Worm (Caenorhabditis elegans): ENCODE data around the gene B0250.5.
A peak's percentile ranks its signal among the peaks of the same experiment; 100 is the strongest.

Gene B0250.5

ce11 chrV:20451793-20452192 is 41.9 kb upstream of the B0250.5 start:
- TF ChIP-seq rnt-1 (tag; optimal IDR thresholded peaks at IDR 0.05) (peak; percentile 67), alr-1 (tag; optimal IDR thresholded peaks at IDR 0.05; ENCODE audit: borderline replicate concordance) (no peak), vab-15 (tag; optimal IDR thresholded peaks at IDR 0.05) (no peak), skn-1 (tag; optimal IDR thresholded peaks at IDR 0.05) (no peak), sup-37 (GFP tag; optimal IDR thresholded peaks at IDR 0.05) (no peak), pqm-1 (tag; optimal IDR thresholded peaks at IDR 0.05) (no peak), mep-1 (tag; optimal IDR thresholded peaks at IDR 0.05) (no peak), zag-1 (tag; optimal IDR thresholded peaks at IDR 0.05) (no peak), aha-1 (tag; optimal IDR thresholded peaks at IDR 0.05) (no peak), lsy-2 (tag; optimal IDR thresholded peaks at IDR 0.05) (peak in 1 of 2 experiments; percentile 30), fkh-10 (GFP tag; optimal IDR thresholded peaks at IDR 0.05) (no peak), unc-130 (tag; optimal IDR thresholded peaks at IDR 0.05) (peak; percentile 5), nhr-19 (GFP tag; conservative IDR thresholded peaks at IDR 0.05) (peak; percentile 19; the same call in 1 of the 2 replicates), F16B12.6 (tag; optimal IDR thresholded peaks at IDR 0.05) (no peak), ceh-82 (tag; optimal IDR thresholded peaks at IDR 0.05) (no peak), efl-1 (optimal IDR thresholded peaks at IDR 0.05) (no peak), efl-1 (GFP tag; optimal IDR thresholded peaks at IDR 0.05 in 1 of 2) (peak in 1 of 2 experiments; percentile 82), unc-98 (GFP tag; IDR thresholded peaks at IDR 0.05) (no peak), nhr-76 (tag; optimal IDR thresholded peaks at IDR 0.05) (no peak), snu-23 (GFP tag; optimal IDR thresholded peaks at IDR 0.05) (peak; percentile 19)

ce11 chrV:20453084-20453483 is 40.6 kb upstream of the B0250.5 start, which contains the start of gene F48F5.6:
F48F5.6 (minus strand) TSS chrV:20453184.
- TF ChIP-seq fkh-8 (tag; optimal IDR thresholded peaks at IDR 0.05) (no peak), pqm-1 (tag; optimal IDR thresholded peaks at IDR 0.05) (no peak), egl-27 (tag; optimal IDR thresholded peaks at IDR 0.05) (no peak), nhr-12 (tag; optimal IDR thresholded peaks at IDR 0.05) (no peak), irx-1 (tag; optimal IDR thresholded peaks at IDR 0.05) (no peak), xbp-1 (tag; optimal IDR thresholded peaks at IDR 0.05) (no peak), fos-1 (tag; optimal IDR thresholded peaks at IDR 0.05) (no peak), alr-1 (tag; optimal IDR thresholded peaks at IDR 0.05; ENCODE audit: borderline replicate concordance) (no peak), dsc-1 (tag; optimal IDR thresholded peaks at IDR 0.05) (no peak), sptf-1 (tag; optimal IDR thresholded peaks at IDR 0.05) (no peak), mab-9 (GFP tag; IDR thresholded peaks at IDR 0.05) (no peak), efl-3 (GFP tag; optimal IDR thresholded peaks at IDR 0.05) (no peak), jun-1 (tag; optimal IDR thresholded peaks at IDR 0.05) (no peak), nhr-76 (tag; optimal IDR thresholded peaks at IDR 0.05) (no peak), C34B4.2 (tag; optimal IDR thresholded peaks at IDR 0.05) (no peak), unc-98 (GFP tag; IDR thresholded peaks at IDR 0.05) (no peak), egl-13 (tag; optimal IDR thresholded peaks at IDR 0.05) (no peak), unc-130 (tag; optimal IDR thresholded peaks at IDR 0.05) (no peak)

ce11 chrV:20453811-20454210 is 39.9 kb upstream of the B0250.5 start, which contains the start of gene srd-70:
srd-70 (plus strand) TSS chrV:20454111.
- TF ChIP-seq fkh-8 (tag; optimal IDR thresholded peaks at IDR 0.05) (no peak), ceh-90 (tag; optimal IDR thresholded peaks at IDR 0.05) (no peak), ceh-8 (GFP tag; optimal IDR thresholded peaks at IDR 0.05) (peak; percentile 29), nhr-71 (tag; optimal IDR thresholded peaks at IDR 0.05) (peak; percentile 7)

ce11 chrV:20455637-20456036 is 38.1 kb upstream of the B0250.5 start:
- no peak for TF ChIP-seq mef-2 (tag; optimal IDR thresholded peaks at IDR 0.05)
- no peak for TF ChIP-seq unc-86 (tag; optimal IDR thresholded peaks at IDR 0.05)
- no peak for TF ChIP-seq unc-130 (tag; optimal IDR thresholded peaks at IDR 0.05)
- TF ChIP-seq ztf-4 (tag; optimal IDR thresholded peaks at IDR 0.05), result no peak
- TF ChIP-seq nhr-20 (tag; optimal IDR thresholded peaks at IDR 0.05), result peak; percentile 16
- no peak for TF ChIP-seq Y116A8C.19 (tag; optimal IDR thresholded peaks at IDR 0.05; ENCODE audit: borderline replicate concordance)
- no peak for TF ChIP-seq C34B4.2 (tag; optimal IDR thresholded peaks at IDR 0.05)
- TF ChIP-seq nhr-90 (tag; optimal IDR thresholded peaks at IDR 0.05; ENCODE audit: poor library complexity), result no peak
- TF ChIP-seq dpl-1 (GFP tag; optimal IDR thresholded peaks at IDR 0.05), result no peak
- no peak for TF ChIP-seq unc-30 (tag; optimal IDR thresholded peaks at IDR 0.05)
- no peak for TF ChIP-seq hpl-2 (GFP tag; optimal IDR thresholded peaks at IDR 0.05)
- no peak for TF ChIP-seq pag-3 (tag; optimal IDR thresholded peaks at IDR 0.05; ENCODE audit: borderline replicate concordance, insufficient read depth)
- no peak for TF ChIP-seq hlh-4 (tag; optimal IDR thresholded peaks at IDR 0.05)
- TF ChIP-seq elt-2 (tag; optimal IDR thresholded peaks at IDR 0.05), result no peak
- no peak for TF ChIP-seq irx-1 (tag; optimal IDR thresholded peaks at IDR 0.05)
- no peak for TF ChIP-seq fkh-8 (tag; optimal IDR thresholded peaks at IDR 0.05)
- TF ChIP-seq xbp-1 (tag; optimal IDR thresholded peaks at IDR 0.05), result peak; percentile 13
- TF ChIP-seq zip-4 (GFP tag; optimal IDR thresholded peaks at IDR 0.05), result no peak
